Worm (Caenorhabditis elegans): ENCODE measurements around the gene C36B7.5.

DNA sequence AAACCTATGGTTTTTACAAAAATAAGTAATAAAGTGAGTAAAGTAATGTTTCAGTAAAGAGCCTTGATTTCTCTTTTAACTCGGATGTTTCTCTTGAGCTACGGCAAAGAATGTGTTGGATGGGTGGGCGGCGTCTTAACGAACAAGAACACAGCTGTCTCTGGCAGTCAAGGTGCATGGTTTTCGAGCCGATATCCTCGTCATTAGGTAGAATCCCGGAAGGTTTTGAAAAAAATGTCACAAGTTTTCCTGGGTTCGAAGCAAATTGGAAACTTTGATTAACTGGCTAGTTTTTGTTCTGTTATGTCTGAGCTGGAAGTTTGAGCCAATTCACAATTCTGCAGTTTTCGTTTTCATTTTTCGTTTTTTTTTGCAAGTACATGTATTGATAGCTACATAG lies 21.0 kb downstream of the C36B7.5 start, which contains the start of gene B0403.6:
- TF ChIP-seq snpc-1.1 (tag; optimal IDR thresholded peaks at IDR 0.05; ENCODE audit: insufficient read depth) (no peak), sptf-2 (GFP tag; optimal IDR thresholded peaks at IDR 0.05) (no peak), mxl-1 (tag; optimal IDR thresholded peaks at IDR 0.05) (no peak), lsl-1 (GFP tag; optimal IDR thresholded peaks at IDR 0.05) (no peak), tbp1 (GFP tag; optimal IDR thresholded peaks at IDR 0.05) (no peak)
